Worm (Caenorhabditis elegans) whole organism, L3 larva: ENCODE data around the gene irg-5.

Source experiments
- ceh-28 ChIP-seq: fragments of 150-350 bp; optimal IDR thresholded peaks from 2 replicates; lab custom pipeline; 2014; ENCODE audit warnings: missing biosample characterization, missing genetic modification reagents, missing genetic modification characterization
- elt-1 ChIP-seq: fragments of 150-350 bp; optimal IDR thresholded peaks from 2 replicates; lab custom pipeline; 2014; ENCODE audit warnings: missing biosample characterization, missing genetic modification characterization
- elt-2 ChIP-seq: sonication (generic microtip); optimal IDR thresholded peaks from 2 replicates; lab custom pipeline; 2016; ENCODE audit warnings: missing genetic modification reagents, mild to moderate bottlenecking, missing genetic modification characterization, missing compliant biosample characterization
- lsy-12 ChIP-seq: sonication (generic microtip); optimal IDR thresholded peaks from 2 replicates; lab custom pipeline; 2016; ENCODE audit warnings: mild to moderate bottlenecking, missing genetic modification characterization, missing compliant biosample characterization
- nhr-12 ChIP-seq: fragments of 150-350 bp; optimal IDR thresholded peaks from 2 replicates; lab custom pipeline; 2014; ENCODE audit warnings: missing biosample characterization, missing genetic modification characterization
- nhr-28 ChIP-seq: fragments of 150-350 bp; optimal IDR thresholded peaks from 2 replicates; lab custom pipeline; 2014; ENCODE audit warnings: missing biosample characterization, missing genetic modification characterization

The irg-5 gene

ce11 chrV:13687504-13687903 lies 50.8 kb downstream of the irg-5 start:
- TF ChIP-seq nhr-28 (no peak), ceh-28 (tag; lab: Kevin White, UChicago) (no peak), elt-2 (tag; lab: Kevin White, UChicago) (no peak), elt-1 (tag; lab: Kevin White, UChicago) (no peak), nhr-12 (tag; lab: Kevin White, UChicago) (no peak), lsy-12 (tag; lab: Kevin White, UChicago) (no peak)
- TF ChIP-seq, all 47 proteins: peak for 0
